Fruit fly (Drosophila melanogaster) whole organism, embryonic: ENCODE results near the gene MtnD.

Experiments
- Atf6 ChIP-seq: fragments of 200-800 bp; sonication (Bioruptor generic); IDR thresholded peaks from 2 replicates; pipeline ENCODE4 v1.3.6; 2022; ENCODE audit warnings: missing biosample characterization, missing genetic modification characterization
- CG10565 ChIP-seq: fragments of 200-800 bp; sonication (Bioruptor generic); optimal IDR thresholded peaks from 3 replicates; lab custom pipeline; 2016; ENCODE audit warnings: missing biosample characterization, mild to moderate bottlenecking, missing genetic modification characterization
- CG12104 ChIP-seq: fragments of 200-800 bp; sonication (Bioruptor generic); optimal IDR thresholded peaks from 3 replicates; lab custom pipeline; 2016; ENCODE audit warnings: missing biosample characterization, missing genetic modification characterization
- CG12391 ChIP-seq: fragments of 200-800 bp; sonication (Bioruptor generic); optimal IDR thresholded peaks from 3 replicates; lab custom pipeline; 2018; ENCODE audit warnings: missing biosample characterization, mild to moderate bottlenecking, missing genetic modification characterization, moderate library complexity
- CG15073 ChIP-seq: fragments of 200-800 bp; sonication (Bioruptor generic); optimal IDR thresholded peaks from 2 replicates; lab custom pipeline; 2016; ENCODE audit warnings: missing biosample characterization, missing genetic modification characterization
- CG17385 ChIP-seq: fragments of 200-800 bp; sonication (Bioruptor generic); optimal IDR thresholded peaks from 3 replicates; lab custom pipeline; 2018; ENCODE audit warnings: missing biosample characterization, mild to moderate bottlenecking, missing genetic modification characterization
- CG2712 ChIP-seq: fragments of 200-800 bp; optimal IDR thresholded peaks from 3 replicates; lab custom pipeline; 2019; ENCODE audit warnings: missing biosample characterization, mild to moderate bottlenecking, missing genetic modification characterization, moderate library complexity
- CG30403 ChIP-seq: fragments of 200-800 bp; sonication (Bioruptor generic); optimal IDR thresholded peaks from 3 replicates; lab custom pipeline; 2016; ENCODE audit warnings: missing biosample characterization, missing genetic modification characterization
- CG3281 ChIP-seq: fragments of 200-800 bp; sonication (Bioruptor generic); optimal IDR thresholded peaks from 3 replicates; lab custom pipeline; 2017; ENCODE audit warnings: missing biosample characterization, mild to moderate bottlenecking, missing genetic modification characterization
- CG3407 ChIP-seq: fragments of 200-800 bp; sonication (Bioruptor generic); optimal IDR thresholded peaks from 2 replicates; lab custom pipeline; 2018; ENCODE audit warnings: missing biosample characterization, mild to moderate bottlenecking, missing genetic modification characterization
- CG3847 ChIP-seq: fragments of 200-800 bp; sonication (Bioruptor generic); IDR thresholded peaks from 2 replicates; pipeline ENCODE4 v1.3.6; 2022; ENCODE audit warnings: missing biosample characterization, missing genetic modification characterization
- CG4820 ChIP-seq: fragments of 200-800 bp; sonication (Bioruptor generic); optimal IDR thresholded peaks from 3 replicates; lab custom pipeline; 2016; ENCODE audit warnings: missing biosample characterization, missing genetic modification characterization
- CG7372 ChIP-seq: fragments of 200-800 bp; sonication (Bioruptor generic); IDR thresholded peaks from 2 replicates; pipeline ENCODE4 v1.3.6; 2022; ENCODE audit warnings: missing biosample characterization, missing genetic modification characterization
- CG7745 ChIP-seq: fragments of 200-800 bp; sonication (Bioruptor generic); optimal IDR thresholded peaks from 2 replicates; lab custom pipeline; 2018; ENCODE audit warnings: missing biosample characterization, mild to moderate bottlenecking, missing genetic modification characterization, moderate library complexity
- CG7786 ChIP-seq: fragments of 200-800 bp; sonication (Bioruptor generic); optimal IDR thresholded peaks from 2 replicates; lab custom pipeline; 2016; ENCODE audit warnings: missing biosample characterization, missing genetic modification characterization
- CG8359 ChIP-seq: fragments of 200-800 bp; sonication (Bioruptor generic); optimal IDR thresholded peaks from 2 replicates; lab custom pipeline; 2017; ENCODE audit warnings: missing biosample characterization, mild to moderate bottlenecking, missing genetic modification characterization, borderline replicate concordance
- CG9727 ChIP-seq: fragments of 200-800 bp; sonication (Bioruptor generic); optimal IDR thresholded peaks from 3 replicates; lab custom pipeline; 2017; ENCODE audit warnings: missing biosample characterization, mild to moderate bottlenecking, missing genetic modification characterization
- CG9817 ChIP-seq: fragments of 200-800 bp; sonication (Bioruptor generic); optimal IDR thresholded peaks from 2 replicates; lab custom pipeline; 2018; ENCODE audit warnings: missing biosample characterization, mild to moderate bottlenecking, missing genetic modification characterization, moderate library complexity
- Hey ChIP-seq: fragments of 200-800 bp; sonication (Bioruptor generic); optimal IDR thresholded peaks from 3 replicates; lab custom pipeline; 2018; ENCODE audit warnings: missing biosample characterization, mild to moderate bottlenecking, missing genetic modification characterization
- HmgD ChIP-seq: fragments of 200-800 bp; sonication (Bioruptor generic); optimal IDR thresholded peaks from 3 replicates; lab custom pipeline; 2016; ENCODE audit warnings: missing biosample characterization, missing genetic modification characterization
- Hsf ChIP-seq: fragments of 200-800 bp; sonication (Bioruptor generic); optimal IDR thresholded peaks from 3 replicates; lab custom pipeline; 2016; ENCODE audit warnings: missing biosample characterization, missing genetic modification characterization
- MESR4 ChIP-seq: fragments of 200-800 bp; sonication (Bioruptor generic); optimal IDR thresholded peaks from 2 replicates; lab custom pipeline; 2018; ENCODE audit warnings: missing biosample characterization, mild to moderate bottlenecking, missing genetic modification characterization, moderate library complexity
- Max ChIP-seq: fragments of 200-800 bp; sonication (Bioruptor generic); optimal IDR thresholded peaks from 2 replicates; lab custom pipeline; 2016; ENCODE audit warnings: missing biosample characterization, mild to moderate bottlenecking, missing genetic modification characterization
- NC2α ChIP-seq: fragments of 200-800 bp; sonication (Bioruptor generic); optimal IDR thresholded peaks from 2 replicates; lab custom pipeline; 2016; ENCODE audit warnings: missing biosample characterization, missing genetic modification characterization
- NK7.1 ChIP-seq: fragments of 200-800 bp; sonication (Bioruptor generic); optimal IDR thresholded peaks from 3 replicates; lab custom pipeline; 2016; ENCODE audit warnings: missing biosample characterization, missing genetic modification characterization
- PHDP ChIP-seq: fragments of 200-800 bp; sonication (Bioruptor generic); optimal IDR thresholded peaks from 3 replicates; lab custom pipeline; 2018; ENCODE audit warnings: missing biosample characterization, mild to moderate bottlenecking, missing genetic modification characterization, moderate library complexity
- Scr ChIP-seq: fragments of 200-800 bp; sonication (Bioruptor generic); IDR thresholded peaks from 2 replicates; pipeline ENCODE4 v1.3.6; 2022; ENCODE audit warnings: missing biosample characterization, missing genetic modification characterization; ENCODE audit not compliant: partially characterized antibody
- Taf1 ChIP-seq: fragments of 200-800 bp; sonication (Bioruptor generic); IDR thresholded peaks from 2 replicates; pipeline ENCODE4 v1.3.6; 2022; ENCODE audit warnings: missing biosample characterization, missing genetic modification characterization
- amos ChIP-seq: fragments of 200-800 bp; sonication (Bioruptor generic); IDR thresholded peaks from 2 replicates; pipeline ENCODE4 v1.3.6; 2022; ENCODE audit warnings: missing biosample characterization, missing genetic modification characterization; ENCODE audit not compliant: partially characterized antibody
- ci ChIP-seq: fragments of 200-800 bp; sonication (Bioruptor generic); IDR thresholded peaks from 3 replicates; pipeline ENCODE4 v1.3.6; 2022; ENCODE audit warnings: missing biosample characterization, missing genetic modification characterization
- croc ChIP-seq: fragments of 200-800 bp; sonication (Bioruptor generic); conservative IDR thresholded peaks from 3 replicates; pipeline ENCODE4 v1.3.6; 2022; ENCODE audit warnings: missing biosample characterization, missing genetic modification characterization
- da ChIP-seq: fragments of 200-800 bp; sonication (Bioruptor generic); optimal IDR thresholded peaks from 2 replicates; lab custom pipeline; 2016; ENCODE audit warnings: missing biosample characterization, missing genetic modification characterization
- fu2 ChIP-seq: fragments of 200-800 bp; sonication (Bioruptor generic); optimal IDR thresholded peaks from 2 replicates; lab custom pipeline; 2016; ENCODE audit warnings: missing biosample characterization, missing genetic modification characterization
- kah ChIP-seq: fragments of 200-800 bp; sonication (Bioruptor generic); optimal IDR thresholded peaks from 2 replicates; lab custom pipeline; 2018; ENCODE audit warnings: missing biosample characterization, mild to moderate bottlenecking, missing genetic modification characterization
- kay ChIP-seq: fragments of 200-800 bp; sonication (Bioruptor generic); optimal IDR thresholded peaks from 2 replicates; lab custom pipeline; 2016; ENCODE audit warnings: missing biosample characterization, missing genetic modification characterization
- lbe ChIP-seq: fragments of 200-800 bp; sonication (Bioruptor generic); optimal IDR thresholded peaks from 2 replicates; lab custom pipeline; 2016; ENCODE audit warnings: missing biosample characterization, mild to moderate bottlenecking, missing genetic modification characterization
- lola ChIP-seq, 3 experiments: fragments of >200 bp in 2 of 3; fragments of 200-800 bp in 1 of 3; sonication (Bioruptor generic) in 1 of 3; optimal IDR thresholded peaks; 2 replicates each; lab custom pipeline; 2017 to 2019; ENCODE audit warnings: missing biosample characterization in 3 of 3, missing genetic modification characterization in 3 of 3, mild to moderate bottlenecking in 1 of 3, moderate library complexity in 1 of 3
- lov ChIP-seq, 2 experiments: fragments of 200-800 bp in 1 of 2; fragments of >200 bp in 1 of 2; sonication (Bioruptor generic) in 1 of 2; IDR thresholded peaks in 1 of 2; optimal IDR thresholded peaks in 1 of 2; 2 replicates in 1 of 2; 3 replicates in 1 of 2; pipeline versions ENCODE4 v1.3.6 to Lab custom; 2017 to 2022; ENCODE audit warnings: missing biosample characterization in 1 of 2, missing genetic modification characterization in 1 of 2
- nom ChIP-seq: fragments of 200-800 bp; sonication (Bioruptor generic); optimal IDR thresholded peaks from 2 replicates; lab custom pipeline; 2017; ENCODE audit warnings: missing biosample characterization, missing genetic modification characterization, mild to moderate bottlenecking, moderate library complexity, missing genetic modification reagents
- scrt ChIP-seq: fragments of 200-800 bp; sonication (Bioruptor generic); optimal IDR thresholded peaks from 2 replicates; lab custom pipeline; 2018; ENCODE audit warnings: missing biosample characterization, mild to moderate bottlenecking, missing genetic modification characterization, moderate library complexity
- sisA ChIP-seq: fragments of 200-800 bp; sonication (Bioruptor generic); IDR thresholded peaks from 2 replicates; pipeline ENCODE4 v1.3.6; 2022; ENCODE audit warnings: missing biosample characterization, missing genetic modification characterization
- slbo ChIP-seq: fragments of 200-800 bp; sonication (Bioruptor generic); IDR thresholded peaks from 2 replicates; pipeline ENCODE4 v1.3.6; 2022; ENCODE audit warnings: missing biosample characterization, missing genetic modification characterization
- slp2 ChIP-seq: fragments of 200-800 bp; sonication (Bioruptor generic); optimal IDR thresholded peaks from 2 replicates; lab custom pipeline; 2016; ENCODE audit warnings: missing biosample characterization, missing genetic modification characterization
- sob ChIP-seq: fragments of 200-800 bp; sonication (Bioruptor generic); IDR thresholded peaks from 2 replicates; pipeline ENCODE4 v1.3.6; 2022; ENCODE audit warnings: missing biosample characterization, missing genetic modification characterization
- z ChIP-seq: fragments of 200-800 bp; sonication (Bioruptor generic); IDR thresholded peaks from 3 replicates; pipeline ENCODE4 v1.3.6; 2022; ENCODE audit warnings: missing biosample characterization, missing genetic modification characterization
- zen ChIP-seq: fragments of 200-800 bp; sonication (Bioruptor generic); optimal IDR thresholded peaks from 3 replicates; lab custom pipeline; 2018; ENCODE audit warnings: missing biosample characterization, mild to moderate bottlenecking, missing genetic modification characterization, moderate library complexity
- zen2 ChIP-seq: fragments of 200-800 bp; sonication (Bioruptor generic); IDR thresholded peaks from 3 replicates; pipeline ENCODE4 v1.3.6; 2022; ENCODE audit warnings: missing biosample characterization, missing genetic modification characterization; ENCODE audit not compliant: partially characterized antibody
- zfh1 ChIP-seq: fragments of 200-800 bp; sonication (Bioruptor generic); IDR thresholded peaks from 3 replicates; pipeline ENCODE4 v1.3.6; 2022; ENCODE audit warnings: missing biosample characterization, missing genetic modification characterization

Gene MtnD

DNA sequence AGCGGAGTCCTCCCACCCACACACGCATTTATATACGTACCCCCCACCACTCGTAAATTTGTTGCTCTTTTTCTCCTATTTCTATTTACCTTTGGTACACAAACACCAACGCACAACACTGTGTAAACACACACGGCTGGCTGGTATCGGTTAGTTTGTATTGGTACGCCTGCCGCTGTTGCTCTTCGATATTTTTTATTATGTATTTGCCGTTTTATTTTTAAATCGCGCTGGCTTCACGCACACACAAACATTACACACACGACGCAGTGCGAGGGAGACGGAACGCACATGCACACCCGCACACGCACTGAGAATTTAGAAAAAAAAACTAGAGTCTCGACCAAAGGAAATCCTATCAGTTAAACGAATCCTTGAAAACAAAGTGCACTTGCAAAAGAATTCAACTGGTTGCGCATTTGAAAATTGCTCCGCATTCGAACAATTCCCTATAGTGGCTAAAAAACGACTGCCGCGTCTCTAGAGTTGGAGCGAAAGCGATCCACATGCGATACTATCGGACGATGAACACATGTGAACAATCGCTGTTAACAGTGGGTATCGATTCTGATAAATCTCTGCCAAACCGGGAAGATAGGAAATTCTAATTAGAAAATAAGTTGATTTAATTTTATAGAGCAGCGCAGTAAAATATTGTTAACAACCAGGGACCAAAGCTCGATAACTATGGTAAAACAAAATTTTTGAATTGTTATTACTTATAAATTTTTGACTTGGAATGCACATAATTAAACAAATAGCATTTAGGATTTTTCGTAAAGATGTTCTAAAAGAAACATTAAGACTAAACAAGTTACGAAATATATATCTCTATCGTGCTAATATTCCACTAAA is 16.1 kb downstream of the MtnD start (continued):
- TF ChIP-seq amos (GFP tag; lab: Robert Waterston, UW) = peak; percentile 99
- TF ChIP-seq CG3281 (GFP tag; lab: Kevin White, UChicago) = peak; percentile 75
- peak; percentile 67 for TF ChIP-seq nom (GFP tag; lab: Kevin White, UChicago)
- TF ChIP-seq Scr = peak; percentile 95
- TF ChIP-seq lola (GFP tag; optimal IDR thresholded peaks at IDR 0.05; lab: Kevin White, UChicago) = peak in 1 of 3 experiments; percentile 47
- no peak for TF ChIP-seq z
- TF ChIP-seq CG3847 (GFP tag; lab: Robert Waterston, UW) = no peak
- peak; percentile 4 for TF ChIP-seq NK7.1
- no peak for TF ChIP-seq CG30403 (GFP tag; lab: Kevin White, UChicago)
- no peak for TF ChIP-seq CG4820
- peak; percentile 78 for TF ChIP-seq scrt (GFP tag; lab: Kevin White, UChicago)
- peak; percentile 66 for TF ChIP-seq HmgD (GFP tag; lab: Kevin White, UChicago)
- peak; percentile 65 for TF ChIP-seq CG7786 (GFP tag; lab: Kevin White, UChicago)
- no peak for TF ChIP-seq Taf1 (GFP tag; lab: Robert Waterston, UW)
- TF ChIP-seq PHDP = peak; percentile 80
- TF ChIP-seq Max = no peak
- TF ChIP-seq zen2 (GFP tag; lab: Robert Waterston, UW) = peak; percentile 95
- TF ChIP-seq lbe (GFP tag; lab: Kevin White, UChicago) = peak; percentile 62
- TF ChIP-seq CG2712 (tag; lab: Kevin White, UChicago) = peak; percentile 40
- TF ChIP-seq CG9727 (GFP tag; lab: Kevin White, UChicago) = peak; percentile 55
- TF ChIP-seq CG17385 (GFP tag; lab: Kevin White, UChicago) = peak; percentile 74
- peak; percentile 54 for TF ChIP-seq MESR4 (GFP tag; lab: Kevin White, UChicago)
- peak; percentile 59 for TF ChIP-seq NC2α
- TF ChIP-seq CG7372 (GFP tag; lab: Robert Waterston, UW) = no peak
- TF ChIP-seq CG12104 (GFP tag; lab: Kevin White, UChicago) = peak; percentile 71
- peak; percentile 60; the same call in 2 of the 3 replicates for TF ChIP-seq zfh1 (GFP tag; lab: Robert Waterston, UW)
- TF ChIP-seq zen (tag; lab: Kevin White, UChicago) = peak; percentile 49
- peak; percentile 50 for TF ChIP-seq slp2
- peak; percentile 84 for TF ChIP-seq CG7745
- peak; percentile 66 for TF ChIP-seq sob (GFP tag; lab: Robert Waterston, UW)
- TF ChIP-seq CG15073 (GFP tag; lab: Kevin White, UChicago) = no peak
- peak; percentile 1 for TF ChIP-seq CG12391
- peak; percentile 75 for TF ChIP-seq da (GFP tag; lab: Kevin White, UChicago)
- TF ChIP-seq slbo (GFP tag; lab: Robert Waterston, UW) = peak; percentile 26; the same call in 1 of the 2 replicates
- no peak for TF ChIP-seq Hsf (GFP tag; lab: Kevin White, UChicago)
- TF ChIP-seq fu2 (GFP tag; lab: Kevin White, UChicago) = peak; percentile 17
- TF ChIP-seq CG9817 (tag; lab: Kevin White, UChicago) = peak; percentile 49
- TF ChIP-seq Hey (tag; lab: Kevin White, UChicago) = peak; percentile 91
- no peak for TF ChIP-seq CG10565 (GFP tag; lab: Kevin White, UChicago)
- peak; percentile 87 for TF ChIP-seq ci
- TF ChIP-seq Atf6 (GFP tag; lab: Robert Waterston, UW) = peak; percentile 72; the same call in 1 of the 2 replicates
- TF ChIP-seq croc (GFP tag; lab: Robert Waterston, UW) = no peak
- TF ChIP-seq kay (GFP tag; lab: Kevin White, UChicago) = no peak
- TF ChIP-seq lov (optimal IDR thresholded peaks at IDR 0.05; lab: Kevin White, UChicago) = no peak
- no peak for TF ChIP-seq lov (GFP tag; IDR thresholded peaks at IDR 0.05; lab: Robert Waterston, UW)
- TF ChIP-seq CG8359 (GFP tag; lab: Kevin White, UChicago) = peak; percentile 51
- peak; percentile 91 for TF ChIP-seq CG3407
- TF ChIP-seq kah (GFP tag; lab: Kevin White, UChicago) = peak; percentile 77
- TF ChIP-seq sisA (GFP tag; lab: Robert Waterston, UW) = no peak
